Worm (Caenorhabditis elegans) whole organism, early embryonic: ENCODE measurements around the gene srw-133.

Experiments
- aly-1 ChIP-seq: sonication (generic microtip); optimal IDR thresholded peaks from 2 replicates; lab custom pipeline; 2016; ENCODE audit warnings: missing genetic modification characterization, missing compliant biosample characterization
- ama-1 ChIP-seq: fragments of 150-350 bp; optimal IDR thresholded peaks from 2 replicates; lab custom pipeline; 2014
- ceh-13 ChIP-seq: fragments of 200-800 bp; sonication (Bioruptor generic); optimal IDR thresholded peaks from 2 replicates; lab custom pipeline; 2018; ENCODE audit warnings: mild to moderate bottlenecking, missing genetic modification characterization, missing compliant biosample characterization
- ceh-36 ChIP-seq: sonication (generic microtip); optimal IDR thresholded peaks from 2 replicates; lab custom pipeline; 2016; ENCODE audit warnings: missing genetic modification characterization, inconsistent platforms, missing compliant biosample characterization
- ets-7 ChIP-seq: sonication (generic microtip); optimal IDR thresholded peaks from 2 replicates; lab custom pipeline; 2016; ENCODE audit warnings: missing genotype, missing genetic modification characterization, missing compliant biosample characterization
- flt-1 ChIP-seq: fragments of 200-800 bp; sonication (Bioruptor generic); IDR thresholded peaks from 2 replicates; pipeline ENCODE4 v1.3.6; 2022; ENCODE audit warnings: missing genetic modification characterization, missing compliant biosample characterization
- hmbx-1 ChIP-seq: sonication (generic microtip); optimal IDR thresholded peaks from 2 replicates; lab custom pipeline; 2016; ENCODE audit warnings: mild to moderate bottlenecking, missing genetic modification characterization, missing compliant biosample characterization
- tra-4 ChIP-seq: sonication (generic microtip); optimal IDR thresholded peaks from 2 replicates; lab custom pipeline; 2017; ENCODE audit warnings: missing genetic modification characterization, missing compliant biosample characterization

- TF ChIP-seq tra-4 (no peak), ets-7 (no peak), aly-1 (tag; lab: Kevin White, UChicago) (no peak), ceh-36 (no peak), ama-1 (lab: Kevin White, UChicago) (no peak), flt-1 (GFP tag; lab: Robert Waterston, UW) (no peak), hmbx-1 (tag; lab: Kevin White, UChicago) (no peak), ceh-13 (GFP tag; lab: Kevin White, UChicago) (no peak)
These were observed 45.6 kb upstream of the srw-133 start, which contains the start of gene Y45G5AM.5 for ce11 chrV:4160086-4160485.
